Worm (Caenorhabditis elegans) whole organism, L4 larva: ENCODE measurements around the gene ash-2.

Experiments
- F49E8.2 ChIP-seq: sonication (generic microtip); optimal IDR thresholded peaks from 2 replicates; lab custom pipeline; 2016; ENCODE audit warnings: missing compliant biosample characterization, mild to moderate bottlenecking, missing genetic modification characterization, borderline replicate concordance
- ceh-20 ChIP-seq: fragments of 200-800 bp; sonication (Bioruptor generic); IDR thresholded peaks from 2 replicates; pipeline ENCODE4 v1.3.6; 2022; ENCODE audit warnings: missing genetic modification reagents, missing genetic modification characterization, missing compliant biosample characterization
- dmd-6 ChIP-seq: fragments of 200-800 bp; sonication (Bioruptor generic); IDR thresholded peaks from 2 replicates; pipeline ENCODE4 v1.3.6; 2022; ENCODE audit warnings: missing genetic modification reagents, missing genetic modification characterization, missing compliant biosample characterization
- egl-27 ChIP-seq: sonication (generic microtip); optimal IDR thresholded peaks from 3 replicates; lab custom pipeline; 2017; ENCODE audit warnings: missing biosample characterization, missing genetic modification reagents, missing genetic modification characterization
- egl-43 ChIP-seq: fragments of 200-800 bp; sonication (Bioruptor generic); IDR thresholded peaks from 2 replicates; pipeline ENCODE4 v1.3.6; 2022; ENCODE audit warnings: missing genetic modification reagents, missing genetic modification characterization, missing compliant biosample characterization
- fos-1 ChIP-seq: fragments of 150-350 bp; optimal IDR thresholded peaks from 2 replicates; lab custom pipeline; 2014; ENCODE audit warnings: missing biosample characterization, missing genetic modification characterization
- jun-1 ChIP-seq: fragments of 150-350 bp; optimal IDR thresholded peaks from 2 replicates; lab custom pipeline; 2014; ENCODE audit warnings: missing biosample characterization, missing genetic modification reagents, missing genetic modification characterization
- mep-1 ChIP-seq: fragments of 150-350 bp; sonication (generic microtip); optimal IDR thresholded peaks from 3 replicates; lab custom pipeline; 2014; ENCODE audit warnings: missing biosample characterization, missing genetic modification characterization
- nhr-76 ChIP-seq: fragments of 150-350 bp; optimal IDR thresholded peaks from 2 replicates; lab custom pipeline; 2014; ENCODE audit warnings: missing biosample characterization, missing genetic modification characterization

- no peak for TF ChIP-seq egl-27 (tag; lab: Kevin White, UChicago)
- no peak for TF ChIP-seq F49E8.2 (tag; lab: Kevin White, UChicago)
- TF ChIP-seq egl-43 (GFP tag; lab: Robert Waterston, UW): no peak
- TF ChIP-seq fos-1: no peak
- TF ChIP-seq dmd-6: peak; percentile 18; the same call in 1 of the 2 replicates
- TF ChIP-seq ceh-20: no peak
- no peak for TF ChIP-seq nhr-76
- no peak for TF ChIP-seq mep-1 (tag; lab: Kevin White, UChicago)
- TF ChIP-seq jun-1: no peak
These were observed 43.2 kb upstream of the ash-2 start for ce11 chrII:11936393-11936792.
